Fruit fly (Drosophila melanogaster): ENCODE data around the gene SelR.

Gene SelR

DNA sequence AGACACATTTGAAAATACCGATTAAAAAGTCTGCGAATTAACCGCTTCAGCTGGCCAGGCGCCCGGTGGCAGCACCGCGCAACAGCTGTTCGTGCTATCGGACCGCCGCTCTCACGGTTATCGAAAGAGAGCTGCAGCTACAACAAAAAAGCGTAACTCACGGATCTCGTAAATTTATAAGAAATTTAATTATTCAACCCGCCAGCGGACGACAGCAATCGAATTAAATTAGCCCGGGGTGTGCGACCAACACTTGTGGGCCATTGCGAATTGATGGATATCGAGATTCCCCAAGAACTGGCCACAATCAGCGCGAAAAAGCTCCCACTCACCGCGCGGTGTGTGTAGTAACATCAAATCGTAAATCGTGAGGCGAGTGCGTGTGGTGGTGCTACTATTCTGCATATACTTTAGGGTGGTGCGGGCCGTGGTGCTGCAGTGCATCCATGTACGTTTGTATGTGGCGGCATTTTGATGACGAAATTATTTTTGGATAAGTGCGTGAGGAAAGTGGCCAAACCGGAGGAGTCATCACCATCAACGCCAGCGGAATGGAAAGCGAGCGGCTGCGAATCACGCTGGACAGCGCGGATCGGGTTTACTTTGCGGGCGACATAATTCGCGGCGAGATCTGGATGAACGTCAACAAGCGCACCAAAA, 17.1 kb upstream of the SelR start, which contains the start of gene Leash (continued):
- no peak; the same call in 2 of the 3 replicates for TF ChIP-seq Doc3 (GFP tag; IDR thresholded peaks at IDR 0.05; ENCODE audit: partially characterized antibody)
- TF ChIP-seq HmgZ (tag; optimal IDR thresholded peaks at IDR 0.05): peak; percentile 2
- peak; percentile 59; the same call in 1 of the 3 replicates for TF ChIP-seq CG34422 (GFP tag; IDR thresholded peaks at IDR 0.05)
- no peak for TF ChIP-seq sob (GFP tag; IDR thresholded peaks at IDR 0.05)
- TF ChIP-seq ato (GFP tag; IDR thresholded peaks at IDR 0.05; ENCODE audit: partially characterized antibody): peak; percentile 31; the same call in 1 of the 2 replicates
- no peak for TF ChIP-seq CG11560 (tag; IDR thresholded peaks at IDR 0.05)
- peak; percentile 60; the same call in 1 of the 2 replicates for TF ChIP-seq hbn (GFP tag; IDR thresholded peaks at IDR 0.05; ENCODE audit: partially characterized antibody)
- no peak for TF ChIP-seq Ravus (GFP tag; IDR thresholded peaks at IDR 0.05)
- no peak for TF ChIP-seq CG4328 (GFP tag; optimal IDR thresholded peaks at IDR 0.05)
- no peak for TF ChIP-seq H15 (GFP tag; IDR thresholded peaks at IDR 0.05)
- TF ChIP-seq Med (GFP tag): peak; percentile 36
- TF ChIP-seq CG42726 (GFP tag; IDR thresholded peaks at IDR 0.05; ENCODE audit: partially characterized antibody): no peak
- peak in 1 of 2 experiments; percentile 63 for TF ChIP-seq Pdp1 (GFP tag; optimal IDR thresholded peaks at IDR 0.05)
- TF ChIP-seq emc (GFP tag; optimal IDR thresholded peaks at IDR 0.05): no peak
- no peak for TF ChIP-seq CG6254 (GFP tag; optimal IDR thresholded peaks at IDR 0.05)
- no peak for TF ChIP-seq slbo (GFP tag; IDR thresholded peaks at IDR 0.05)
- no peak for TF ChIP-seq CG31224 (GFP tag; IDR thresholded peaks at IDR 0.05)
- TF ChIP-seq Vsx1 (GFP tag; optimal IDR thresholded peaks at IDR 0.05): no peak
- no peak for TF ChIP-seq CG6765 (GFP tag; optimal IDR thresholded peaks at IDR 0.05)
- TF ChIP-seq CG13894 (tag; optimal IDR thresholded peaks at IDR 0.05): no peak
- no peak for TF ChIP-seq scrt (GFP tag; optimal IDR thresholded peaks at IDR 0.05)
- no peak for TF ChIP-seq gsb (GFP tag; IDR thresholded peaks at IDR 0.05)
- 0 out of 2 replicates have a peak, but pooled peaks have one; percentile 16 for TF ChIP-seq CG2129 (GFP tag; IDR thresholded peaks at IDR 0.05; ENCODE audit: partially characterized antibody)
- TF ChIP-seq fu2 (GFP tag; optimal IDR thresholded peaks at IDR 0.05): no peak
- TF ChIP-seq CG14441 (GFP tag; IDR thresholded peaks at IDR 0.05): 0 out of 2 replicates have a peak, but pooled peaks have one; percentile 16
- no peak for TF ChIP-seq CG13624 (GFP tag; optimal IDR thresholded peaks at IDR 0.05)
- TF ChIP-seq ranshi (GFP tag; IDR thresholded peaks at IDR 0.05): no peak
- no peak for TF ChIP-seq CG7987 (GFP tag; optimal IDR thresholded peaks at IDR 0.05)
- TF ChIP-seq ken (GFP tag; IDR thresholded peaks at IDR 0.05): no peak
- no peak for TF ChIP-seq sisA (GFP tag; IDR thresholded peaks at IDR 0.05)
- no peak for TF ChIP-seq CG10654 (GFP tag; optimal IDR thresholded peaks at IDR 0.05)
- TF ChIP-seq CG31388 (GFP tag; optimal IDR thresholded peaks at IDR 0.05): no peak
- peak; percentile 6; the same call in 1 of the 2 replicates for TF ChIP-seq crol (GFP tag; IDR thresholded peaks at IDR 0.05)
- no peak for TF ChIP-seq fd3F (GFP tag; optimal IDR thresholded peaks at IDR 0.05)
- TF ChIP-seq Sry-β (GFP tag; optimal IDR thresholded peaks at IDR 0.05): peak; percentile 29
- no peak for TF ChIP-seq ham (GFP tag; IDR thresholded peaks at IDR 0.05)
- no peak for TF ChIP-seq Stat92E (GFP tag; optimal IDR thresholded peaks at IDR 0.05)
- TF ChIP-seq Sry-δ (GFP tag; optimal IDR thresholded peaks at IDR 0.05): peak; percentile 16
- no peak for TF ChIP-seq mam (GFP tag; optimal IDR thresholded peaks at IDR 0.05)
- TF ChIP-seq bowl (GFP tag; IDR thresholded peaks at IDR 0.05): no peak
- peak; percentile 10; the same call in 1 of the 3 replicates for TF ChIP-seq row (GFP tag; IDR thresholded peaks at IDR 0.05)
- TF ChIP-seq CG13123 (GFP tag; optimal IDR thresholded peaks at IDR 0.05): no peak
- no peak for TF ChIP-seq hb (GFP tag; IDR thresholded peaks at IDR 0.05; ENCODE audit: partially characterized antibody)
- no peak for TF ChIP-seq Drgx (GFP tag; IDR thresholded peaks at IDR 0.05)
- TF ChIP-seq MBD-R2 (GFP tag; IDR thresholded peaks at IDR 0.05): no peak; the same call in 1 of the 2 replicates
- TF ChIP-seq knrl (GFP tag; IDR thresholded peaks at IDR 0.05; ENCODE audit: partially characterized antibody): peak; percentile 26; the same call in 1 of the 3 replicates
- TF ChIP-seq CG16863 (GFP tag; optimal IDR thresholded peaks at IDR 0.05): no peak
- no peak for TF ChIP-seq Adf1 (GFP tag; IDR thresholded peaks at IDR 0.05)
- TF ChIP-seq CTCF (GFP tag; optimal IDR thresholded peaks at IDR 0.05): peak; percentile 9

Measured in whole organism, embryonic.